Worm (Caenorhabditis elegans) whole organism, L2 larva: Measurements from ENCODE around the gene F53F8.3.

Experiments
- lin-13 ChIP-seq: fragments of 150-350 bp; optimal IDR thresholded peaks from 2 replicates; lab custom pipeline; 2014; ENCODE audit warnings: missing biosample characterization, missing genetic modification reagents, missing genetic modification characterization
- nhr-12 ChIP-seq: fragments of 150-350 bp; optimal IDR thresholded peaks from 2 replicates; lab custom pipeline; 2014; ENCODE audit warnings: missing biosample characterization, missing genetic modification characterization

DNA sequence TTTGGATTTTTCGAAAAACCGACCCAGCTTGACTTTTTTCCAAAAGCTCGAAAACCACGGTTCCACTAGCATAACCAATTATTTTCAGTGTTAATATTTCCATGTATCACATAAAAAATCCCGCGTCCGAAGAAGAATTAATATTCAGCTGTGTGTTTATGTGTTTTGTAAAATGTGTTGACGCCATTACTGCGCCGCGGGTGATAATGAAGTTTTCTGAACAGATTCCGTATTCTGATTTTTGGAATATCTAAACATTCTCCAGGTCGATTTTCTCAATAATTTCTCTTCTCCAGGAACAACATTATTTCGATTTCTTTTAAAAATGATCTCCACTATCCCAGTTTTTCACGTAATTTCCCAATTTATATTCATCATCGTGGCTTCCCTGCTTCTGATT lies 45.3 kb upstream of the F53F8.3 start, which contains the start of gene srxa-6:
- TF ChIP-seq lin-13 (GFP tag; lab: Kevin White, UChicago) (no peak), nhr-12 (tag; lab: Kevin White, UChicago) (no peak)
